Worm (Caenorhabditis elegans) whole organism, dauer: ENCODE results near the gene fbf-1.

Experiments used
- unc-62 ChIP-seq: sonication (generic microtip); optimal IDR thresholded peaks from 2 replicates; lab custom pipeline; 2017; ENCODE audit warnings: missing biosample characterization, missing genetic modification reagents, missing genetic modification characterization

The fbf-1 gene

ce11 chrII:6080743-6081142 lies at the start of gene fbf-1:
Gene fbf-1 (minus strand): TSS chrII:6080843.
- no peak for TF ChIP-seq unc-62 (GFP tag; lab: Kevin White, UChicago)

- TF ChIP-seq unc-62 (GFP tag; lab: Kevin White, UChicago): no peak
Measured at ce11 chrII:6125259-6125658, 44.6 kb upstream of the fbf-1 start, which contains the start of gene rars-2. Gene rars-2 (plus strand): TSS chrII:6125559.

ce11 chrII:6123513-6123912 lies 42.9 kb upstream of the fbf-1 start, which contains the start of gene C29H12.2:
Gene C29H12.2 (plus strand): TSS chrII:6123809.
- TF ChIP-seq unc-62 (GFP tag; lab: Kevin White, UChicago): no peak

- no peak for TF ChIP-seq unc-62 (GFP tag; lab: Kevin White, UChicago)
Measured at ce11 chrII:6122641-6123424, 42.2 kb upstream of the fbf-1 start.

- TF ChIP-seq unc-62 (GFP tag; lab: Kevin White, UChicago): no peak
Measured at ce11 chrII:6120548-6120947, 39.9 kb upstream of the fbf-1 start.

- TF ChIP-seq unc-62 (GFP tag; lab: Kevin White, UChicago): no peak
Measured at ce11 chrII:6118163-6118562, 37.5 kb upstream of the fbf-1 start, which contains the start of gene C29H12.6. Gene C29H12.6 (minus strand): TSS chrII:6118263.

- no peak for TF ChIP-seq unc-62 (GFP tag; lab: Kevin White, UChicago)
Measured at ce11 chrII:6116701-6117100, 36.1 kb upstream of the fbf-1 start.

- no peak for TF ChIP-seq unc-62 (GFP tag; lab: Kevin White, UChicago)
Measured at ce11 chrII:6115283-6115682, 34.6 kb upstream of the fbf-1 start.

- no peak for TF ChIP-seq unc-62 (GFP tag; lab: Kevin White, UChicago)
Measured at ce11 chrII:6113842-6114441, 33.3 kb upstream of the fbf-1 start.

- TF ChIP-seq unc-62 (GFP tag; lab: Kevin White, UChicago): no peak
Measured at ce11 chrII:6113187-6113586, 32.5 kb upstream of the fbf-1 start, which contains the start of gene heri-1. Gene heri-1 (minus strand): TSS chrII:6113194.

- no peak for TF ChIP-seq unc-62 (GFP tag; lab: Kevin White, UChicago)
Measured at ce11 chrII:6109989-6110388, 29.3 kb upstream of the fbf-1 start.

- TF ChIP-seq unc-62 (GFP tag; lab: Kevin White, UChicago): no peak
Measured at ce11 chrII:6107773-6108172, 27.1 kb upstream of the fbf-1 start.

ce11 chrII:6103986-6104385 lies 23.3 kb upstream of the fbf-1 start:
- TF ChIP-seq unc-62 (GFP tag; lab: Kevin White, UChicago): no peak

- no peak for TF ChIP-seq unc-62 (GFP tag; lab: Kevin White, UChicago)
Measured at ce11 chrII:6101475-6101874, 20.8 kb upstream of the fbf-1 start.

ce11 chrII:6099500-6099899 lies 18.9 kb upstream of the fbf-1 start, which contains the start of gene rgs-3:
Gene rgs-3 (plus strand): TSS chrII:6099800.
- TF ChIP-seq unc-62 (GFP tag; lab: Kevin White, UChicago): no peak

ce11 chrII:6097441-6097840 lies 16.8 kb upstream of the fbf-1 start, which contains the start of the genes tpp-2 and rbbp-5:
Gene tpp-2 (minus strand): TSS chrII:6097597.
Gene rbbp-5 (plus strand): TSS chrII:6097830.
- no peak for TF ChIP-seq unc-62 (GFP tag; lab: Kevin White, UChicago)
